Worm (Caenorhabditis elegans) whole organism, L2 larva: Measurements from ENCODE around the gene F55C10.4.

Source experiments
- blmp-1 ChIP-seq: sonication (generic microtip); optimal IDR thresholded peaks from 2 replicates; lab custom pipeline; 2017; ENCODE audit warnings: missing genetic modification characterization, mild to moderate bottlenecking, missing compliant biosample characterization, antibody characterized with exemption, moderate library complexity; ENCODE audit not compliant: insufficient read depth
- egl-27 ChIP-seq: sonication (generic microtip); optimal IDR thresholded peaks from 3 replicates; lab custom pipeline; 2017; ENCODE audit warnings: missing biosample characterization, missing genetic modification reagents, missing genetic modification characterization
- fos-1 ChIP-seq: fragments of 150-350 bp; optimal IDR thresholded peaks from 2 replicates; lab custom pipeline; 2014; ENCODE audit warnings: missing biosample characterization, missing genetic modification characterization
- lin-11 ChIP-seq: fragments of 150-350 bp; sonication (generic microtip); optimal IDR thresholded peaks from 2 replicates; lab custom pipeline; 2014; ENCODE audit warnings: missing biosample characterization, missing genetic modification characterization, inconsistent platforms, mixed read lengths
- lsy-2 ChIP-seq, 2 experiments: fragments of 150-350 bp in 1 of 2; sonication (generic microtip) in 1 of 2; optimal IDR thresholded peaks; 2 replicates each; lab custom pipeline; 2014 to 2017; ENCODE audit warnings: missing biosample characterization in 2 of 2, missing genetic modification characterization in 2 of 2
- mab-5 ChIP-seq: fragments of 150-350 bp; optimal IDR thresholded peaks from 2 replicates; lab custom pipeline; 2014; ENCODE audit warnings: missing biosample characterization, missing genetic modification characterization
- mdl-1 ChIP-seq, 2 experiments: fragments of 150-350 bp in 1 of 2; sonication (generic microtip) in 1 of 2; optimal IDR thresholded peaks; 2 replicates each; lab custom pipeline; 2017; ENCODE audit warnings: missing biosample characterization in 2 of 2, missing genetic modification characterization in 2 of 2
- nhr-11 ChIP-seq: fragments of 150-350 bp; optimal IDR thresholded peaks from 2 replicates; lab custom pipeline; 2014; ENCODE audit warnings: missing biosample characterization, missing genetic modification characterization
- sma-3 ChIP-seq: sonication (generic microtip); optimal IDR thresholded peaks from 2 replicates; lab custom pipeline; 2016; ENCODE audit warnings: missing genetic modification reagents, missing genetic modification characterization, missing compliant biosample characterization
- snpc-4 ChIP-seq: fragments of 150-350 bp; optimal IDR thresholded peaks from 2 replicates; lab custom pipeline; 2014; ENCODE audit warnings: missing biosample characterization, missing genetic modification characterization

ce11 chrV:11352893-11353292, 33.6 kb upstream of the F55C10.4 start, which contains the start of gene npr-25:
- TF ChIP-seq sma-3 (GFP tag; lab: Kevin White, UChicago) (no peak), mdl-1 (tag; optimal IDR thresholded peaks at IDR 0.05; lab: Kevin White, UChicago) (no peak), snpc-4 (no peak), lsy-2 (tag; optimal IDR thresholded peaks at IDR 0.05; lab: Kevin White, UChicago) (no peak), lin-11 (tag; lab: Kevin White, UChicago) (no peak), fos-1 (tag; lab: Kevin White, UChicago) (no peak), mab-5 (no peak), blmp-1 (tag; lab: Kevin White, UChicago) (no peak), nhr-11 (no peak), egl-27 (tag; lab: Kevin White, UChicago) (no peak)
